Worm (Caenorhabditis elegans) whole organism, L3 larva: ENCODE measurements around the gene Y38F1A.1.
A peak's percentile ranks its signal among the peaks of the same experiment; 100 is the strongest.

Source experiments
- R02D3.7 ChIP-seq: fragments of 150-350 bp; optimal IDR thresholded peaks from 2 replicates; lab custom pipeline; 2014; ENCODE audit warnings: missing biosample characterization, missing genetic modification characterization
- ama-1 ChIP-seq: fragments of 150-350 bp; optimal IDR thresholded peaks from 2 replicates; lab custom pipeline; 2018
- ceh-28 ChIP-seq: fragments of 150-350 bp; optimal IDR thresholded peaks from 2 replicates; lab custom pipeline; 2014; ENCODE audit warnings: missing biosample characterization, missing genetic modification reagents, missing genetic modification characterization
- lin-39 ChIP-seq: fragments of 150-350 bp; optimal IDR thresholded peaks from 2 replicates; lab custom pipeline; 2018; ENCODE audit warnings: missing biosample characterization, missing genetic modification reagents, missing genetic modification characterization
- unc-62 ChIP-seq: fragments of 150-350 bp; sonication (generic microtip); optimal IDR thresholded peaks from 4 replicates; lab custom pipeline; 2014; ENCODE audit warnings: missing biosample characterization, missing genetic modification reagents, missing genetic modification characterization
- ztf-11 ChIP-seq: fragments of 150-350 bp; optimal IDR thresholded peaks from 2 replicates; lab custom pipeline; 2014; ENCODE audit warnings: missing biosample characterization, missing genetic modification characterization

DNA sequence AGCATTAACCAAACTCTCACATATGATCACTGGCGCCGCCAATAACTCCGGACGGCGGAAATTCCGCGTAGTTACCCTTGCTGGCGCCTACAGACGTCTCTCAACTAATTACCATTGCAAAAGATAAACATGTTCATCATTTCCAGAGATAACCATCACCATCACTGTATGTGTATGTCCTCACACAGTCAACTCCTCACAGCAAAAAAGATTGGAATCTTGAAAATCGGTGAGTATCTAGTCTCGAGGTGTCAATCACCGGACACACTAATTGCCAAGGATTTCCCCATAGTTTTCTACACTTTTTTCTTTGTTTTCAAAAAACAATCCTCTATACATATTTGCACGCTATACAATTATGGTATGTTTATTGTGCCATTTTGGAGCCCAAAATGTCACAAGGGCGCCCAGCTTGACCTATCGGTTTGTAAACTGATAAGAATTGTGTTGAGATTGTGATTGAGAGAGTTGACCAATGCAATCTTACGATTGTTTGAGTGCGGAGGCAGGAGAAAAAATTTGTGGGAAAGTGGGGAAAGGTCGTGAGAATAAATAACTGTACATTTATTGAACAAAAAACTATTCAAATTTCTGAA, 27.5 kb upstream of the Y38F1A.1 start:
- TF ChIP-seq ama-1 (lab: Kevin White, UChicago) (no peak), R02D3.7 (tag; lab: Kevin White, UChicago) (no peak), ztf-11 (tag; lab: Kevin White, UChicago) (no peak), unc-62 (GFP tag; lab: Kevin White, UChicago) (peak; percentile 17), lin-39 (tag; lab: Kevin White, UChicago) (no peak), ceh-28 (tag; lab: Kevin White, UChicago) (no peak)
